Worm (Caenorhabditis elegans): ENCODE data around the gene F55G7.1.

- TF ChIP-seq klf-2 (GFP tag; conservative IDR thresholded peaks at IDR 0.05) (no peak), cog-1 (tag; optimal IDR thresholded peaks at IDR 0.05) (no peak), tab-1 (GFP tag; IDR thresholded peaks at IDR 0.05) (no peak), T22C8.4 (GFP tag; IDR thresholded peaks at IDR 0.05) (no peak), flt-1 (GFP tag; IDR thresholded peaks at IDR 0.05) (no peak), ztf-23 (GFP tag; IDR thresholded peaks at IDR 0.05) (no peak), med-1 (GFP tag; optimal IDR thresholded peaks at IDR 0.05; ENCODE audit: insufficient read depth) (no peak), ztf-29 (GFP tag; IDR thresholded peaks at IDR 0.05) (no peak)
These were observed 15.1 kb upstream of the F55G7.1 start for ce11 chrX:11909168-11909567.
